Worm (Caenorhabditis elegans) whole organism, mixed stage, embryonic: ENCODE data around the gene str-68.

ENCODE experiments used
- M03D4.4 ChIP-seq: sonication (generic microtip); optimal IDR thresholded peaks from 2 replicates; lab custom pipeline; 2017; ENCODE audit warnings: mild to moderate bottlenecking, missing genetic modification characterization, missing compliant biosample characterization
- flh-1 ChIP-seq: fragments of 200-800 bp; sonication (Bioruptor generic); optimal IDR thresholded peaks from 2 replicates; lab custom pipeline; 2018; ENCODE audit warnings: mild to moderate bottlenecking, missing genetic modification characterization, moderate library complexity, missing compliant biosample characterization
- lin-13 ChIP-seq: fragments of 150-350 bp; optimal IDR thresholded peaks from 2 replicates; lab custom pipeline; 2014; ENCODE audit warnings: missing biosample characterization, missing genetic modification characterization
- nhr-237 ChIP-seq: fragments of 150-350 bp; optimal IDR thresholded peaks from 2 replicates; lab custom pipeline; 2014; ENCODE audit warnings: missing biosample characterization, missing genetic modification characterization
- snpc-4 ChIP-seq: fragments of 150-350 bp; optimal IDR thresholded peaks from 2 replicates; lab custom pipeline; 2014; ENCODE audit warnings: missing biosample characterization, missing genetic modification characterization
- unc-62 ChIP-seq: fragments of 150-350 bp; optimal IDR thresholded peaks from 2 replicates; lab custom pipeline; 2014; ENCODE audit warnings: missing biosample characterization, missing genetic modification reagents, missing genetic modification characterization
- ztf-11 ChIP-seq: fragments of 150-350 bp; optimal IDR thresholded peaks from 2 replicates; lab custom pipeline; 2014; ENCODE audit warnings: missing biosample characterization, missing genetic modification characterization

- TF ChIP-seq nhr-237 (tag; lab: Kevin White, UChicago) (no peak), M03D4.4 (tag; lab: Kevin White, UChicago) (no peak), unc-62 (GFP tag; lab: Kevin White, UChicago) (no peak), lin-13 (tag; lab: Kevin White, UChicago) (no peak), ztf-11 (tag; lab: Kevin White, UChicago) (no peak), flh-1 (GFP tag; lab: Kevin White, UChicago) (no peak), snpc-4 (tag; lab: Kevin White, UChicago) (no peak)
Measured at ce11 chrV:3088768-3089167, 18.6 kb downstream of the str-68 start, which contains the start of gene acs-21.
